Fruit fly (Drosophila melanogaster): ENCODE data around the gene CG34012.

CG34012 gene

DNA sequence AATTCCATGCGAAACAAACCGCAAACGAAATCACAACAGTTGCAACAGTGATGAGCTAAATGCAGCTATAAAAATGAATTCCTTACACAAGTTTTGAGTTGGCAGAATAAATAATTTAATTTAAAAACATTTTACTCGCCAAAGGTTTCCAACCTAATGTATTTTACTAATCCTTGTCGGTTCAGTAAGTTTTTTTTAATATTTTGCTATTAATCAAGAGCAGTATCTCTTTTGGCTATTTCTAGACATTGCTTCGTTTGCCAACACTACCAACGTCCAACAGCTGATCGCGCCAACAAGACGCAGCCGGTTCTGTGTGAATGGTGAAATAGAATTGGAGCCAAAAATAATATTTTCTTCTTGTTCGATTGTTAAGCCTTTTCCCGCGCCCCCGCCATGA lies 44.6 kb downstream of the CG34012 start, which contains the start of the genes CG32075, CG45101 and SuUR (continued):
- TF ChIP-seq CG14860 (GFP tag; IDR thresholded peaks at IDR 0.05; ENCODE audit: partially characterized antibody) (no peak), Ada2b (GFP tag; IDR thresholded peaks at IDR 0.05) (peak; percentile 88), CG2712 (tag; optimal IDR thresholded peaks at IDR 0.05) (peak; percentile 91), Mes4 (GFP tag; optimal IDR thresholded peaks at IDR 0.05) (peak; percentile 75), CG10654 (GFP tag; optimal IDR thresholded peaks at IDR 0.05) (peak; percentile 67), klu (GFP tag; IDR thresholded peaks at IDR 0.05) (peak; percentile 80), Doc3 (GFP tag; IDR thresholded peaks at IDR 0.05; ENCODE audit: partially characterized antibody) (no peak), unpg (GFP tag; optimal IDR thresholded peaks at IDR 0.05) (peak; percentile 82), gem (tag; optimal IDR thresholded peaks at IDR 0.05) (peak; percentile 92), sim (GFP tag; IDR thresholded peaks at IDR 0.05) (no peak), Ets65A (GFP tag) (peak; percentile 99), CG17802 (tag; optimal IDR thresholded peaks at IDR 0.05) (peak; percentile 66), gce (GFP tag; IDR thresholded peaks at IDR 0.05) (no peak), Sox102F (GFP tag; optimal IDR thresholded peaks at IDR 0.05) (peak; percentile 91), ash1 (GFP tag; optimal IDR thresholded peaks at IDR 0.05) (no peak), CrebB (tag; optimal IDR thresholded peaks at IDR 0.05) (peak; percentile 58), Eip74EF (GFP tag; optimal IDR thresholded peaks at IDR 0.05) (peak in 1 of 2 experiments; percentile 35), wdn (GFP tag; IDR thresholded peaks at IDR 0.05) (peak; percentile 62; the same call in 1 of the 2 replicates), Drgx (GFP tag; IDR thresholded peaks at IDR 0.05) (peak; percentile 82), Opbp (GFP tag; IDR thresholded peaks at IDR 0.05; ENCODE audit: partially characterized antibody) (no peak), CG13123 (GFP tag; optimal IDR thresholded peaks at IDR 0.05) (peak; percentile 82), Hmx (GFP tag; optimal IDR thresholded peaks at IDR 0.05) (peak; percentile 67), ssp (GFP tag; IDR thresholded peaks at IDR 0.05) (peak; percentile 83), PHDP (tag; optimal IDR thresholded peaks at IDR 0.05) (peak; percentile 87), CG17328 (GFP tag; IDR thresholded peaks at IDR 0.05) (peak; percentile 89), Poxn (GFP tag; IDR thresholded peaks at IDR 0.05) (peak; percentile 34; the same call in 1 of the 2 replicates), Six4 (GFP tag; optimal IDR thresholded peaks at IDR 0.05) (peak; percentile 83), CG1233 (GFP tag; optimal IDR thresholded peaks at IDR 0.05) (peak; percentile 68), CG12071 (GFP tag; optimal IDR thresholded peaks at IDR 0.05) (peak; percentile 15), tx (GFP tag; optimal IDR thresholded peaks at IDR 0.05) (peak; percentile 91), oc (tag; optimal IDR thresholded peaks at IDR 0.05) (peak; percentile 57), CG1529 (GFP tag; optimal IDR thresholded peaks at IDR 0.05) (peak; percentile 59), eyg (GFP tag; optimal IDR thresholded peaks at IDR 0.05) (peak; percentile 76), tin (GFP tag; optimal IDR thresholded peaks at IDR 0.05) (peak; percentile 90), Fer2 (tag; optimal IDR thresholded peaks at IDR 0.05) (peak; percentile 79), CG17359 (tag; optimal IDR thresholded peaks at IDR 0.05) (peak; percentile 85), emc (GFP tag; optimal IDR thresholded peaks at IDR 0.05) (peak; percentile 10), tio (GFP tag; optimal IDR thresholded peaks at IDR 0.05) (peak; percentile 85), Xbp1 (GFP tag; optimal IDR thresholded peaks at IDR 0.05) (peak; percentile 93), CG6654 (GFP tag; optimal IDR thresholded peaks at IDR 0.05) (no peak), B-H2 (GFP tag; optimal IDR thresholded peaks at IDR 0.05) (peak; percentile 86), so (GFP tag; IDR thresholded peaks at IDR 0.05) (peak; percentile 78; the same call in 2 of the 3 replicates), sr (GFP tag; IDR thresholded peaks at IDR 0.05) (no peak), danr (GFP tag; IDR thresholded peaks at IDR 0.05) (0 out of 2 replicates have a peak, but pooled peaks have one; percentile 33), kni (GFP tag; optimal IDR thresholded peaks at IDR 0.05) (no peak), HHEX (GFP tag; optimal IDR thresholded peaks at IDR 0.05) (peak; percentile 82), run (tag; optimal IDR thresholded peaks at IDR 0.05) (peak; percentile 80), ken (GFP tag; IDR thresholded peaks at IDR 0.05) (peak; percentile 89), Sry-δ (GFP tag; optimal IDR thresholded peaks at IDR 0.05) (peak; percentile 63), sens-2 (GFP tag; IDR thresholded peaks at IDR 0.05) (peak; percentile 65), CG31365 (tag; optimal IDR thresholded peaks at IDR 0.05) (no peak)
